Fruit fly (Drosophila melanogaster) whole organism, embryonic: ENCODE measurements around the gene dysf.

Source experiments
- Abd-B ChIP-seq: fragments of 200-800 bp; sonication (Bioruptor generic); optimal IDR thresholded peaks from 2 replicates; lab custom pipeline; 2018; ENCODE audit warnings: missing biosample characterization, mild to moderate bottlenecking, missing genetic modification characterization, moderate library complexity
- Awh ChIP-seq: fragments of 200-800 bp; sonication (Bioruptor generic); IDR thresholded peaks from 2 replicates; pipeline ENCODE4, ENCODE4 v1.3.6; 2022; ENCODE audit warnings: missing biosample characterization, missing genetic modification characterization
- CG10321 ChIP-seq: fragments of 200-800 bp; sonication (Bioruptor generic); IDR thresholded peaks from 2 replicates; pipeline ENCODE4 v1.3.6; 2022; ENCODE audit warnings: missing biosample characterization, missing genetic modification characterization
- CG10979 ChIP-seq: fragments of 200-800 bp; sonication (Bioruptor generic); optimal IDR thresholded peaks from 2 replicates; lab custom pipeline; 2018; ENCODE audit warnings: missing biosample characterization, mild to moderate bottlenecking, missing genetic modification characterization, moderate library complexity
- CG11093 ChIP-seq: fragments of 200-800 bp; sonication (Bioruptor generic); IDR thresholded peaks from 3 replicates; pipeline ENCODE4 v1.3.6; 2022; ENCODE audit warnings: missing biosample characterization, missing genetic modification characterization
- CG13296 ChIP-seq: fragments of 200-800 bp; sonication (Bioruptor generic); optimal IDR thresholded peaks from 3 replicates; lab custom pipeline; 2018; ENCODE audit warnings: missing biosample characterization, mild to moderate bottlenecking, missing genetic modification characterization
- CG14441 ChIP-seq: fragments of 200-800 bp; sonication (Bioruptor generic); IDR thresholded peaks from 2 replicates; pipeline ENCODE4 v1.3.6; 2022; ENCODE audit warnings: missing biosample characterization, missing genetic modification characterization
- CG15073 ChIP-seq: fragments of 200-800 bp; sonication (Bioruptor generic); optimal IDR thresholded peaks from 2 replicates; lab custom pipeline; 2016; ENCODE audit warnings: missing biosample characterization, missing genetic modification characterization
- CG15269 ChIP-seq: fragments of 200-800 bp; sonication (Bioruptor generic); optimal IDR thresholded peaks from 2 replicates; lab custom pipeline; 2018; ENCODE audit warnings: missing biosample characterization, mild to moderate bottlenecking, missing genetic modification characterization, moderate library complexity
- CG15601 ChIP-seq: fragments of 200-800 bp; sonication (Bioruptor generic); optimal IDR thresholded peaks from 3 replicates; lab custom pipeline; 2019; ENCODE audit warnings: missing biosample characterization, mild to moderate bottlenecking, missing genetic modification characterization, moderate library complexity
- CG17612 ChIP-seq: fragments of 200-800 bp; sonication (Bioruptor generic); IDR thresholded peaks from 2 replicates; pipeline ENCODE4 v1.3.6; 2022; ENCODE audit warnings: missing biosample characterization, missing genetic modification characterization
- CG17829 ChIP-seq: fragments of 200-800 bp; optimal IDR thresholded peaks from 2 replicates; lab custom pipeline; 2019; ENCODE audit warnings: missing biosample characterization, mild to moderate bottlenecking, missing genetic modification characterization, moderate library complexity
- CG2120 ChIP-seq: fragments of 200-800 bp; sonication (Bioruptor generic); optimal IDR thresholded peaks from 3 replicates; lab custom pipeline; 2016; ENCODE audit warnings: missing biosample characterization, missing genetic modification characterization
- CG30020 ChIP-seq: fragments of 200-800 bp; optimal IDR thresholded peaks from 2 replicates; lab custom pipeline; 2019; ENCODE audit warnings: missing biosample characterization, mild to moderate bottlenecking, missing genetic modification characterization, moderate library complexity
- CG31224 ChIP-seq: fragments of 200-800 bp; sonication (Bioruptor generic); IDR thresholded peaks from 2 replicates; pipeline ENCODE4 v1.3.6; 2022; ENCODE audit warnings: missing biosample characterization, missing genetic modification characterization
- CG31365 ChIP-seq: fragments of 200-800 bp; sonication (Bioruptor generic); optimal IDR thresholded peaks from 2 replicates; lab custom pipeline; 2018; ENCODE audit warnings: missing biosample characterization, mild to moderate bottlenecking, missing genetic modification characterization
- CG3847 ChIP-seq: fragments of 200-800 bp; sonication (Bioruptor generic); IDR thresholded peaks from 2 replicates; pipeline ENCODE4 v1.3.6; 2022; ENCODE audit warnings: missing biosample characterization, missing genetic modification characterization
- CG4328 ChIP-seq: fragments of 200-800 bp; sonication (Bioruptor generic); optimal IDR thresholded peaks from 3 replicates; lab custom pipeline; 2017; ENCODE audit warnings: missing biosample characterization, missing genetic modification reagents, missing genetic modification characterization
- CG4854 ChIP-seq: fragments of 200-800 bp; sonication (Bioruptor generic); optimal IDR thresholded peaks from 2 replicates; lab custom pipeline; 2016; ENCODE audit warnings: missing biosample characterization, missing genetic modification characterization, inconsistent platforms
- CG8281 ChIP-seq: fragments of 200-800 bp; sonication (Bioruptor generic); optimal IDR thresholded peaks from 2 replicates; lab custom pipeline; 2018; ENCODE audit warnings: missing biosample characterization, mild to moderate bottlenecking, missing genetic modification characterization, moderate library complexity
- CG9215 ChIP-seq: fragments of 200-800 bp; sonication (Bioruptor generic); IDR thresholded peaks from 2 replicates; pipeline ENCODE4 v1.3.6; 2022; ENCODE audit warnings: missing biosample characterization, missing genetic modification characterization
- CTCF ChIP-seq: fragments of 200-800 bp; sonication (Bioruptor generic); optimal IDR thresholded peaks from 2 replicates; lab custom pipeline; 2017; ENCODE audit warnings: missing biosample characterization, mild to moderate bottlenecking, missing genetic modification characterization, moderate library complexity
- D ChIP-seq, 2 experiments: fragments of 200-800 bp in 1 of 2; fragments of >200 bp in 1 of 2; sonication (Bioruptor generic) in 1 of 2; optimal IDR thresholded peaks; 2 replicates in 1 of 2; 3 replicates in 1 of 2; lab custom pipeline; 2017; ENCODE audit warnings: mild to moderate bottlenecking in 1 of 2, missing biosample characterization in 1 of 2, missing genetic modification characterization in 1 of 2, missing genetic modification reagents in 1 of 2
- Deaf1 ChIP-seq: fragments of 200-800 bp; optimal IDR thresholded peaks from 3 replicates; lab custom pipeline; 2019; ENCODE audit warnings: missing biosample characterization, mild to moderate bottlenecking, missing genetic modification characterization, moderate library complexity
- Hey ChIP-seq: fragments of 200-800 bp; sonication (Bioruptor generic); optimal IDR thresholded peaks from 3 replicates; lab custom pipeline; 2018; ENCODE audit warnings: missing biosample characterization, mild to moderate bottlenecking, missing genetic modification characterization
- Hr39 ChIP-seq: fragments of >200 bp; optimal IDR thresholded peaks from 2 replicates; lab custom pipeline; 2017
- Meics ChIP-seq: fragments of 200-800 bp; sonication (Bioruptor generic); optimal IDR thresholded peaks from 2 replicates; lab custom pipeline; 2017; ENCODE audit warnings: missing biosample characterization, mild to moderate bottlenecking, missing genetic modification characterization
- Pdp1 ChIP-seq, 2 experiments: fragments of 200-800 bp; sonication (Bioruptor generic); optimal IDR thresholded peaks; 3 replicates each; lab custom pipeline; 2016; ENCODE audit warnings: missing biosample characterization in 2 of 2, missing genetic modification characterization in 2 of 2, mild to moderate bottlenecking in 1 of 2, moderate library complexity in 1 of 2
- amos ChIP-seq: fragments of 200-800 bp; sonication (Bioruptor generic); IDR thresholded peaks from 2 replicates; pipeline ENCODE4 v1.3.6; 2022; ENCODE audit warnings: missing biosample characterization, missing genetic modification characterization; ENCODE audit not compliant: partially characterized antibody
- ase ChIP-seq: fragments of 200-800 bp; sonication (Bioruptor generic); IDR thresholded peaks from 3 replicates; pipeline ENCODE4 v1.3.6; 2022; ENCODE audit warnings: missing biosample characterization, missing genetic modification characterization
- bcd ChIP-seq: fragments of 200-800 bp; sonication (Bioruptor generic); optimal IDR thresholded peaks from 2 replicates; lab custom pipeline; 2017; ENCODE audit warnings: missing biosample characterization, mild to moderate bottlenecking, missing genetic modification characterization
- bigmax ChIP-seq: fragments of 200-800 bp; sonication (Bioruptor generic); optimal IDR thresholded peaks from 2 replicates; lab custom pipeline; 2018; ENCODE audit warnings: missing biosample characterization, mild to moderate bottlenecking, missing genetic modification characterization
- chinmo ChIP-seq: fragments of 200-800 bp; sonication (Bioruptor generic); IDR thresholded peaks from 4 replicates; pipeline ENCODE4 v1.3.6; 2022; ENCODE audit warnings: missing biosample characterization, missing genetic modification characterization; ENCODE audit not compliant: partially characterized antibody
- chm ChIP-seq: fragments of 200-800 bp; sonication (Bioruptor generic); IDR thresholded peaks from 2 replicates; pipeline ENCODE4 v1.3.6; 2022; ENCODE audit warnings: missing biosample characterization, missing genetic modification characterization
- cwo ChIP-seq: fragments of 200-800 bp; sonication (Bioruptor generic); optimal IDR thresholded peaks from 3 replicates; lab custom pipeline; 2017; ENCODE audit warnings: missing biosample characterization, missing genetic modification characterization, mild to moderate bottlenecking, moderate library complexity, missing genetic modification reagents
- emc ChIP-seq: fragments of 200-800 bp; sonication (Bioruptor generic); optimal IDR thresholded peaks from 2 replicates; lab custom pipeline; 2016; ENCODE audit warnings: missing biosample characterization, missing genetic modification characterization
- jing ChIP-seq: fragments of 200-800 bp; sonication (Bioruptor generic); optimal IDR thresholded peaks from 2 replicates; lab custom pipeline; 2018; ENCODE audit warnings: missing biosample characterization, mild to moderate bottlenecking, missing genetic modification characterization
- lola ChIP-seq, 3 experiments: fragments of >200 bp in 2 of 3; fragments of 200-800 bp in 1 of 3; sonication (Bioruptor generic) in 1 of 3; optimal IDR thresholded peaks; 2 replicates each; lab custom pipeline; 2017 to 2019; ENCODE audit warnings: missing biosample characterization in 3 of 3, missing genetic modification characterization in 3 of 3, mild to moderate bottlenecking in 1 of 3, moderate library complexity in 1 of 3
- nau ChIP-seq: fragments of 200-800 bp; sonication (Bioruptor generic); optimal IDR thresholded peaks from 3 replicates; lab custom pipeline; 2017; ENCODE audit warnings: missing biosample characterization, mild to moderate bottlenecking, missing genetic modification characterization, missing genetic modification reagents
- odd ChIP-seq: fragments of 200-800 bp; sonication (Bioruptor generic); optimal IDR thresholded peaks from 2 replicates; lab custom pipeline; 2017; ENCODE audit warnings: missing biosample characterization, mild to moderate bottlenecking, missing genetic modification characterization
- pb ChIP-seq: fragments of 200-800 bp; sonication (Bioruptor generic); optimal IDR thresholded peaks from 3 replicates; lab custom pipeline; 2016; ENCODE audit warnings: missing biosample characterization, missing genetic modification characterization
- sens-2 ChIP-seq: fragments of 200-800 bp; sonication (Bioruptor generic); IDR thresholded peaks from 2 replicates; pipeline ENCODE4 v1.3.6; 2022; ENCODE audit warnings: missing biosample characterization, missing genetic modification characterization
- shn ChIP-seq: fragments of 200-800 bp; sonication (Bioruptor generic); optimal IDR thresholded peaks from 3 replicates; lab custom pipeline; 2016; ENCODE audit warnings: missing biosample characterization, missing genetic modification characterization
- sima ChIP-seq: fragments of 200-800 bp; sonication (Bioruptor generic); optimal IDR thresholded peaks from 2 replicates; lab custom pipeline; 2016; ENCODE audit warnings: missing biosample characterization, missing genetic modification characterization
- so ChIP-seq: fragments of 200-800 bp; sonication (Bioruptor generic); IDR thresholded peaks from 3 replicates; pipeline ENCODE4 v1.3.6; 2022; ENCODE audit warnings: missing biosample characterization, missing genetic modification characterization
- tio ChIP-seq: fragments of 200-800 bp; sonication (Bioruptor generic); optimal IDR thresholded peaks from 2 replicates; lab custom pipeline; 2017; ENCODE audit warnings: missing biosample characterization, missing genetic modification characterization, inconsistent platforms
- tna ChIP-seq: fragments of 200-800 bp; sonication (Bioruptor generic); IDR thresholded peaks from 2 replicates; pipeline ENCODE4 v1.3.6; 2022; ENCODE audit warnings: missing biosample characterization, missing genetic modification characterization; ENCODE audit not compliant: partially characterized antibody
- tup ChIP-seq: fragments of 200-800 bp; sonication (Bioruptor generic); optimal IDR thresholded peaks from 2 replicates; lab custom pipeline; 2016; ENCODE audit warnings: missing biosample characterization, mild to moderate bottlenecking, missing genetic modification characterization, moderate library complexity
- usp ChIP-seq: fragments of >200 bp; optimal IDR thresholded peaks from 2 replicates; lab custom pipeline; 2017; ENCODE audit warnings: missing biosample characterization, missing genetic modification characterization
- wek ChIP-seq: fragments of 200-800 bp; sonication (Bioruptor generic); optimal IDR thresholded peaks from 3 replicates; lab custom pipeline; 2018; ENCODE audit warnings: missing biosample characterization, mild to moderate bottlenecking, missing genetic modification characterization, moderate library complexity

Gene dysf

DNA sequence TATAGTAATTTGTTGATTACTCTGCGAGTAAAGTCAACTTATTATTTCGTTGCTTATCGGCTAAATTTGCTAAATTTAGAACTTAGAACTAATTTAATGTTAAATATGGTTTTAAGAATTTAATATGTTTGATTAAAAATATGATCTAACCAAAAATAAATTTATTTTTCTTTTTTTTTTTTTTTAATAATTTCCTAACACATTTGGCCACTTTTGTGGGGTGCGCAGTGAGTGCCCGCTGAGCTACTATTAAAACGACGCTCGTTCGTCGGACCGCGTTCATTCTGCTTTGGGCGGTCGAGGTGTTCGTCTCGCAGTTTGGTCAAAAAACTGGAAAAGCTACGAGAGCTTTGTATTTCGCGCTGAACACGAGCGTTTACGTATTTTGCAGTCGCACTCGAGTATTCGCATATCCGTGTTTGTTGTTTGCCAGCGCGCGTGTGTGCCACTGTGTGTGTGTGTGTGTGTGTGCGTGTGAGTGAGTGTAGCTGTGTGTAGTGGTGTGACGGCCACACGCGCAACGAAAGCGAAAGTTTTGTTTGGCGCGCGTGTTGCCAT, 8.2 kb upstream of the dysf start, which contains the start of gene Cipc (continued):
- TF ChIP-seq CG10979 (tag; lab: Kevin White, UChicago): peak; percentile 66
- peak; percentile 27 for TF ChIP-seq CG31365 (tag; lab: Kevin White, UChicago)
- no peak for TF ChIP-seq CG17612 (GFP tag; lab: Robert Waterston, UW)
- TF ChIP-seq amos: peak; percentile 42; the same call in 1 of the 2 replicates
- TF ChIP-seq Awh (GFP tag; lab: Robert Waterston, UW): peak; percentile 38; the same call in 1 of the 2 replicates
- TF ChIP-seq Hey (tag; lab: Kevin White, UChicago): peak; percentile 64
- no peak for TF ChIP-seq emc (GFP tag; lab: Kevin White, UChicago)
- no peak for TF ChIP-seq shn
- peak; percentile 8 for TF ChIP-seq tup
- TF ChIP-seq odd: peak; percentile 82
- peak; percentile 60; the same call in 1 of the 3 replicates for TF ChIP-seq so (GFP tag; lab: Robert Waterston, UW)
- no peak for TF ChIP-seq CG10321 (GFP tag; lab: Robert Waterston, UW)
- peak; percentile 74 for TF ChIP-seq CG17829 (tag; lab: Kevin White, UChicago)
- TF ChIP-seq CG4854 (GFP tag; lab: Kevin White, UChicago): peak; percentile 38
- peak; percentile 72 for TF ChIP-seq bcd
- TF ChIP-seq wek (GFP tag; lab: Kevin White, UChicago): no peak
- no peak for TF ChIP-seq CG11093 (GFP tag; lab: Robert Waterston, UW)
- TF ChIP-seq chm (GFP tag; lab: Robert Waterston, UW): no peak; the same call in 1 of the 2 replicates
- peak; percentile 95 for TF ChIP-seq cwo (GFP tag; lab: Kevin White, UChicago)
- TF ChIP-seq CTCF (GFP tag; lab: Kevin White, UChicago): peak; percentile 34
- TF ChIP-seq CG9215: peak; percentile 64
- TF ChIP-seq pb (GFP tag; lab: Kevin White, UChicago): no peak
- TF ChIP-seq tna (GFP tag; lab: Robert Waterston, UW): peak; percentile 44; the same call in 1 of the 2 replicates
- peak; percentile 61 for TF ChIP-seq CG3847 (GFP tag; lab: Robert Waterston, UW)
- TF ChIP-seq chinmo: peak; percentile 96
- TF ChIP-seq CG8281 (tag; lab: Kevin White, UChicago): peak; percentile 3
- no peak for TF ChIP-seq bigmax (GFP tag; lab: Kevin White, UChicago)
- peak; percentile 79 for TF ChIP-seq CG4328 (GFP tag; lab: Kevin White, UChicago)
- peak; percentile 70 for TF ChIP-seq CG14441
- no peak for TF ChIP-seq jing (GFP tag; lab: Kevin White, UChicago)
- peak; percentile 6 for TF ChIP-seq CG30020 (tag; lab: Kevin White, UChicago)
- TF ChIP-seq Abd-B (GFP tag; lab: Kevin White, UChicago): peak; percentile 54
- TF ChIP-seq CG2120 (GFP tag; lab: Kevin White, UChicago): peak; percentile 66
- no peak for TF ChIP-seq D (optimal IDR thresholded peaks at IDR 0.05; lab: Kevin White, UChicago)
- peak; percentile 17 for TF ChIP-seq D (GFP tag; optimal IDR thresholded peaks at IDR 0.05; lab: Kevin White, UChicago)
- TF ChIP-seq CG13296 (GFP tag; lab: Kevin White, UChicago): peak; percentile 85
- TF ChIP-seq Meics (GFP tag; lab: Kevin White, UChicago): peak; percentile 90
- TF ChIP-seq ase (GFP tag; lab: Robert Waterston, UW): peak; percentile 50; the same call in 1 of the 3 replicates
- peak in 1 of 3 experiments; percentile 41 for TF ChIP-seq lola (GFP tag; optimal IDR thresholded peaks at IDR 0.05; lab: Kevin White, UChicago)
- no peak for TF ChIP-seq usp (GFP tag; lab: Kevin White, UChicago)
- no peak for TF ChIP-seq sima (GFP tag; lab: Kevin White, UChicago)
- no peak for TF ChIP-seq sens-2 (GFP tag; lab: Robert Waterston, UW)
- TF ChIP-seq nau (GFP tag; lab: Kevin White, UChicago): peak; percentile 42
- TF ChIP-seq Hr39: no peak
- TF ChIP-seq Pdp1 (GFP tag; optimal IDR thresholded peaks at IDR 0.05; lab: Kevin White, UChicago): peak in 1 of 2 experiments; percentile 35
- TF ChIP-seq CG15269 (tag; lab: Kevin White, UChicago): peak; percentile 85
- peak; percentile 27 for TF ChIP-seq CG15601 (tag; lab: Kevin White, UChicago)
- TF ChIP-seq tio (GFP tag; lab: Kevin White, UChicago): no peak
- peak; percentile 94 for TF ChIP-seq Deaf1 (tag; lab: Kevin White, UChicago)
- peak; percentile 61 for TF ChIP-seq CG31224 (GFP tag; lab: Robert Waterston, UW)
- TF ChIP-seq CG15073: no peak
